Worm (Caenorhabditis elegans): ENCODE data around the gene tag-51.
A peak's percentile ranks its signal among the peaks of the same experiment; 100 is the strongest.

The tag-51 gene

DNA sequence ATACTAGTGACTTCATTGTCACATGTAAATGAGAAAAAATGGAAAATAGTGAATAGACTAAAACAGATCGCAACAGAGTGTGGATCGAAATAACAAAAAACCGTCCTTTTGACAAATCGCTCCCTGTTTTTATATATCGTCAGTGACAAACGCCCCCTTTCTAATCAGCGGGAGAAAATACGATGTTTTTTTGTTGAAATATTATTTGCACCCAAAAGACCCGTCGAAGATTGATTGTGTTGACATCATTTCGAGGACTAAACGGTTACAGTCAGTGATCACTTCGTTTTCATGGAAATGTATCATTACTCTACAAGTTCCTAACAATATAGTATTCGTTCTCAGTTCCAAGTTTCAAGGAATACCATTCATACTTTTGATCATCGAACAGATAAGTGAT lies 14.5 kb upstream of the tag-51 start, which contains the start of gene dos-3:
Gene dos-3, minus strand, starts transcription at position 101 of the 400 bp plus-strand sequence.
- TF ChIP-seq syd-9 (tag; optimal IDR thresholded peaks at IDR 0.05) (no peak), ceh-34 (tag; optimal IDR thresholded peaks at IDR 0.05) (no peak), pqm-1 (tag; optimal IDR thresholded peaks at IDR 0.05) (no peak), che-1 (tag; optimal IDR thresholded peaks at IDR 0.05) (no peak), unc-42 (tag; optimal IDR thresholded peaks at IDR 0.05) (no peak), dmd-4 (tag; optimal IDR thresholded peaks at IDR 0.05; ENCODE audit: borderline replicate concordance) (no peak), K09A11.1 (tag; optimal IDR thresholded peaks at IDR 0.05; ENCODE audit: insufficient read depth) (no peak), pha-4 (tag; optimal IDR thresholded peaks at IDR 0.05) (no peak), ceh-45 (GFP tag; IDR thresholded peaks at IDR 0.05) (no peak), rnt-1 (tag; optimal IDR thresholded peaks at IDR 0.05) (no peak), nhr-11 (tag; optimal IDR thresholded peaks at IDR 0.05) (no peak), tbx-2 (tag; optimal IDR thresholded peaks at IDR 0.05) (no peak), unc-55 (GFP tag; optimal IDR thresholded peaks at IDR 0.05) (no peak), ets-4 (tag; optimal IDR thresholded peaks at IDR 0.05) (no peak), ttx-3 (tag; optimal IDR thresholded peaks at IDR 0.05) (no peak)

ce11 chrIII:841177-841576 lies 12.8 kb upstream of the tag-51 start, which contains the start of gene K02F3.9:
TSS of gene K02F3.9 (minus strand) at chrIII:841366.
- TF ChIP-seq sdc-2 (tag; optimal IDR thresholded peaks at IDR 0.05) (no peak), ceh-14 (tag; optimal IDR thresholded peaks at IDR 0.05) (no peak), ceh-2 (tag; optimal IDR thresholded peaks at IDR 0.05) (no peak), nhr-232 (tag; optimal IDR thresholded peaks at IDR 0.05) (no peak), ztf-16 (tag; optimal IDR thresholded peaks at IDR 0.05) (no peak), ref-2 (tag; optimal IDR thresholded peaks at IDR 0.05) (no peak), madf-2 (tag; optimal IDR thresholded peaks at IDR 0.05) (no peak), ceh-30 (tag; optimal IDR thresholded peaks at IDR 0.05) (no peak), elt-2 (tag; optimal IDR thresholded peaks at IDR 0.05) (no peak), ahr-1 (tag; optimal IDR thresholded peaks at IDR 0.05) (no peak), K02D7.2 (tag; optimal IDR thresholded peaks at IDR 0.05) (no peak), unc-55 (GFP tag; optimal IDR thresholded peaks at IDR 0.05) (no peak), pag-3 (tag; optimal IDR thresholded peaks at IDR 0.05; ENCODE audit: borderline replicate concordance) (no peak)

DNA sequence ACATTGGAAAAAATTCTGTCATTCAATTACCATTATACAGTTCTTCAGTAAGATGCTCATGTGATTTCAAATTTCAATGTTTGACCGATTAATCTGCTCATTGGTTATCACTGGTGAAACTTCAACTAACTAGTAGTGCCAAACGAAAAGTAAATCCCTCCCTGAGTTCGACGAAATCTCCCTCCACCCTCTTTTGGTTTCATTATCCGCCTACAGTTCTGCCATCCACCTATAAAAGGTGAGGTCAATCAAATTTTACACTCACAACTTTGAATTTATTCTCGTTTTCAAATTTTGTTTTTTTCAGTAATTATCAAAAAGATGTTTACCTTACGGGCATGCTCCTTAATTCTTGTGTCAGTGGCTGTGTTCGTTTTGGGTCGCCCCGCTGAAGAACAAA lies 11.4 kb upstream of the tag-51 start, which contains the start of gene far-8:
Gene far-8, plus strand, starts transcription at position 301 of the 400 bp plus-strand sequence.
- TF ChIP-seq nhr-232 (tag; optimal IDR thresholded peaks at IDR 0.05), result no peak
- no peak for TF ChIP-seq elt-2 (tag; optimal IDR thresholded peaks at IDR 0.05)

- TF ChIP-seq fkh-6 (tag; optimal IDR thresholded peaks at IDR 0.05), result peak; percentile 16
- peak; percentile 31 for TF ChIP-seq nfya-1 (tag; optimal IDR thresholded peaks at IDR 0.05)
- TF ChIP-seq hlh-6 (tag; optimal IDR thresholded peaks at IDR 0.05), result no peak
These were observed 10.0 kb upstream of the tag-51 start for ce11 chrIII:843999-844398.

DNA sequence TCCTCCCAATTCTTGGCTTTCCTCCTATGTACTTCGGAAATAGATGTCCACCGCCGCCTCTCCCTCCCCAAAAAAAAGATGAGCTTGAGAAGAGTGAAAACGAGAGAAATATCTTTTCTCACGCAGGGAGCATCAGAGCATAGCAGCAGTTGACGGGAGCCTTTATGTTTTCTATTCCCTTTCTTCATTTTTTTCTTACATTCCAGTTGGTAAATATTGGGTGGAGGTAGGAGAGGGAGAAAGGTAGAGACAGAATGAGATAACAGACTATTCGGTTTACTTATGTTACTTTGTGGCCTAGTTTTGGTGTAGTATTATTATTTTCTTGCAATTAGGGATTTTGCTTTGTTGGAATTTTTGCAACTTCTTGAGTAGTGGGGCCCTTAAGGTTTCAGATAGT lies 9.4 kb upstream of the tag-51 start:
- TF ChIP-seq zip-5 (tag; optimal IDR thresholded peaks at IDR 0.05), result no peak
- no peak for TF ChIP-seq ceh-14 (tag; optimal IDR thresholded peaks at IDR 0.05)
- no peak for TF ChIP-seq elt-2 (tag; optimal IDR thresholded peaks at IDR 0.05)
- no peak for TF ChIP-seq pha-2 (tag; optimal IDR thresholded peaks at IDR 0.05)
- no peak for TF ChIP-seq pat-9 (tag; optimal IDR thresholded peaks at IDR 0.05)
- TF ChIP-seq fax-1 (tag; optimal IDR thresholded peaks at IDR 0.05), result no peak
- no peak for TF ChIP-seq eyg-1 (tag; optimal IDR thresholded peaks at IDR 0.05)

All from whole organism, late embryonic.